Worm (Caenorhabditis elegans): ENCODE data around the gene wago-5.

The wago-5 gene

ce11 chrII:5799553-5799952 is 15.7 kb downstream of the wago-5 start, which contains the start of gene K05F1.8:
Gene K05F1.8 (minus strand): TSS chrII:5799653.
- TF ChIP-seq ref-1 (GFP tag; conservative IDR thresholded peaks at IDR 0.05), result no peak
- TF ChIP-seq tab-1 (GFP tag; IDR thresholded peaks at IDR 0.05), result no peak
- no peak for TF ChIP-seq flt-1 (GFP tag; IDR thresholded peaks at IDR 0.05)
- no peak for TF ChIP-seq med-1 (GFP tag; optimal IDR thresholded peaks at IDR 0.05; ENCODE audit: insufficient read depth)
- TF ChIP-seq ztf-29 (GFP tag; IDR thresholded peaks at IDR 0.05), result no peak

ce11 chrII:5797348-5797977 is 17.8 kb downstream of the wago-5 start, which contains the start of the genes msp-63 and msp-142:
Gene msp-63 (minus strand): TSS chrII:5797448.
Gene msp-142 (plus strand): TSS chrII:5797927.
- TF ChIP-seq ztf-29 (GFP tag; IDR thresholded peaks at IDR 0.05) (no peak), flt-1 (GFP tag; IDR thresholded peaks at IDR 0.05) (no peak), med-1 (GFP tag; optimal IDR thresholded peaks at IDR 0.05; ENCODE audit: insufficient read depth) (no peak), klf-2 (GFP tag; conservative IDR thresholded peaks at IDR 0.05) (no peak), ref-1 (GFP tag; conservative IDR thresholded peaks at IDR 0.05) (no peak), ztf-23 (GFP tag; IDR thresholded peaks at IDR 0.05) (no peak)

ce11 chrII:5794195-5794594 is 21.1 kb downstream of the wago-5 start, which contains the start of gene acdh-8:
Gene acdh-8 (plus strand): TSS chrII:5794495.
- TF ChIP-seq flt-1 (GFP tag; IDR thresholded peaks at IDR 0.05), result no peak
- no peak for TF ChIP-seq klf-2 (GFP tag; conservative IDR thresholded peaks at IDR 0.05)
- TF ChIP-seq T22C8.4 (GFP tag; IDR thresholded peaks at IDR 0.05), result no peak
- no peak for TF ChIP-seq ref-1 (GFP tag; conservative IDR thresholded peaks at IDR 0.05)
- TF ChIP-seq ztf-29 (GFP tag; IDR thresholded peaks at IDR 0.05), result no peak
- no peak for TF ChIP-seq ztf-23 (GFP tag; IDR thresholded peaks at IDR 0.05)
- TF ChIP-seq cog-1 (tag; optimal IDR thresholded peaks at IDR 0.05), result no peak
- TF ChIP-seq tab-1 (GFP tag; IDR thresholded peaks at IDR 0.05), result no peak
- no peak for TF ChIP-seq med-1 (GFP tag; optimal IDR thresholded peaks at IDR 0.05; ENCODE audit: insufficient read depth)

- no peak for TF ChIP-seq ztf-29 (GFP tag; IDR thresholded peaks at IDR 0.05)
- TF ChIP-seq cog-1 (tag; optimal IDR thresholded peaks at IDR 0.05), result no peak
- no peak for TF ChIP-seq tab-1 (GFP tag; IDR thresholded peaks at IDR 0.05)
- TF ChIP-seq T22C8.4 (GFP tag; IDR thresholded peaks at IDR 0.05), result no peak
- TF ChIP-seq med-1 (GFP tag; optimal IDR thresholded peaks at IDR 0.05; ENCODE audit: insufficient read depth), result no peak
- TF ChIP-seq ref-1 (GFP tag; conservative IDR thresholded peaks at IDR 0.05), result no peak
- no peak for TF ChIP-seq ztf-23 (GFP tag; IDR thresholded peaks at IDR 0.05)
These were observed 22.8 kb downstream of the wago-5 start, which contains the start of gene K05F1.14 for ce11 chrII:5792490-5792889. Gene K05F1.14 (minus strand): TSS chrII:5792590.

- TF ChIP-seq klf-2 (GFP tag; conservative IDR thresholded peaks at IDR 0.05) (no peak), ztf-29 (GFP tag; IDR thresholded peaks at IDR 0.05) (no peak), ref-1 (GFP tag; conservative IDR thresholded peaks at IDR 0.05) (no peak), flt-1 (GFP tag; IDR thresholded peaks at IDR 0.05) (no peak), ztf-23 (GFP tag; IDR thresholded peaks at IDR 0.05) (no peak), tab-1 (GFP tag; IDR thresholded peaks at IDR 0.05) (no peak), T22C8.4 (GFP tag; IDR thresholded peaks at IDR 0.05) (no peak), med-1 (GFP tag; optimal IDR thresholded peaks at IDR 0.05; ENCODE audit: insufficient read depth) (no peak), cog-1 (tag; optimal IDR thresholded peaks at IDR 0.05) (no peak)
These were observed 24.9 kb downstream of the wago-5 start, which contains the start of gene lect-2 for ce11 chrII:5790313-5790773. Gene lect-2 (plus strand): TSS chrII:5790723.

DNA sequence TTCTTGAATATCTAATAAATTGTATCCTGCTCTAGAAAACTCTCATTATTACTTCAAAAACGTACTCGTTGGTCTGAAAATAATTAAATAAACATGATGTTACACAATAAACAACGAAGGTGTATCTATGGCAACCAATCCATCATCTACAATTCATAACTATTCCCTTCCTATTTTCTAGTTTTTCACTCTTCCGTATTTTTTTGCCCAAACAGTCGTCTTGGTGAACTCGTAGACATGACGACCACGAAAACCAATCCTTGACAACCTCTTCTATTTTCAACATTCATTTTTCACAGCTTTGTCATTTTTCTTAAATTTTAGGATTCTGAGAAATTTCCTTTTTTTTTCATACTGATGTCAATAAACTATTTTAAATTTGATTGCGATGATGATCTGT is 26.5 kb downstream of the wago-5 start, which contains the start of gene K05F1.13:
Gene K05F1.13 (plus strand): TSS at position 301 of the 400 bp plus-strand sequence.
- TF ChIP-seq ztf-23 (GFP tag; IDR thresholded peaks at IDR 0.05), result no peak
- no peak for TF ChIP-seq cog-1 (tag; optimal IDR thresholded peaks at IDR 0.05)
- no peak for TF ChIP-seq med-1 (GFP tag; optimal IDR thresholded peaks at IDR 0.05; ENCODE audit: insufficient read depth)
- TF ChIP-seq tab-1 (GFP tag; IDR thresholded peaks at IDR 0.05), result no peak
- no peak for TF ChIP-seq klf-2 (GFP tag; conservative IDR thresholded peaks at IDR 0.05)
- TF ChIP-seq ztf-29 (GFP tag; IDR thresholded peaks at IDR 0.05), result no peak
- no peak for TF ChIP-seq flt-1 (GFP tag; IDR thresholded peaks at IDR 0.05)
- TF ChIP-seq ref-1 (GFP tag; conservative IDR thresholded peaks at IDR 0.05), result no peak
- no peak for TF ChIP-seq T22C8.4 (GFP tag; IDR thresholded peaks at IDR 0.05)

ce11 chrII:5785504-5785903 is 29.8 kb downstream of the wago-5 start:
- no peak for TF ChIP-seq med-1 (GFP tag; optimal IDR thresholded peaks at IDR 0.05; ENCODE audit: insufficient read depth)

ce11 chrII:5781935-5782921 is 33.1 kb downstream of the wago-5 start, which contains the start of gene K05F1.6:
Gene K05F1.6 (plus strand): TSS chrII:5782520.
- TF ChIP-seq ref-1 (GFP tag; conservative IDR thresholded peaks at IDR 0.05) (peak; percentile 54; the same call in 1 of the 2 replicates), med-1 (GFP tag; optimal IDR thresholded peaks at IDR 0.05; ENCODE audit: insufficient read depth) (no peak), ztf-23 (GFP tag; IDR thresholded peaks at IDR 0.05) (peak; percentile 84), ztf-29 (GFP tag; IDR thresholded peaks at IDR 0.05) (peak; percentile 42; the same call in 1 of the 2 replicates), T22C8.4 (GFP tag; IDR thresholded peaks at IDR 0.05) (peak; percentile 60), tab-1 (GFP tag; IDR thresholded peaks at IDR 0.05) (peak; percentile 70; the same call in 1 of the 2 replicates), cog-1 (tag; optimal IDR thresholded peaks at IDR 0.05) (peak; percentile 58), klf-2 (GFP tag; conservative IDR thresholded peaks at IDR 0.05) (peak; percentile 68; the same call in 1 of the 2 replicates), flt-1 (GFP tag; IDR thresholded peaks at IDR 0.05) (peak; percentile 64; the same call in 1 of the 2 replicates)

- TF ChIP-seq flt-1 (GFP tag; IDR thresholded peaks at IDR 0.05), result no peak
- no peak for TF ChIP-seq T22C8.4 (GFP tag; IDR thresholded peaks at IDR 0.05)
- TF ChIP-seq cog-1 (tag; optimal IDR thresholded peaks at IDR 0.05), result no peak
- TF ChIP-seq ztf-23 (GFP tag; IDR thresholded peaks at IDR 0.05), result no peak
- TF ChIP-seq ztf-29 (GFP tag; IDR thresholded peaks at IDR 0.05), result no peak
- TF ChIP-seq ref-1 (GFP tag; conservative IDR thresholded peaks at IDR 0.05), result no peak
- no peak for TF ChIP-seq med-1 (GFP tag; optimal IDR thresholded peaks at IDR 0.05; ENCODE audit: insufficient read depth)
These were observed 35.4 kb downstream of the wago-5 start for ce11 chrII:5779866-5780265.
